Worm (Caenorhabditis elegans) whole organism, L4 larva: ENCODE measurements around the gene met-2.

Source experiments
- D1046.2 ChIP-seq: fragments of 200-800 bp; sonication (Bioruptor generic); IDR thresholded peaks from 2 replicates; pipeline ENCODE4 v1.3.6; 2022; ENCODE audit warnings: missing genetic modification characterization, missing compliant biosample characterization
- F10B5.3 ChIP-seq: sonication (generic microtip); optimal IDR thresholded peaks from 2 replicates; lab custom pipeline; 2016; ENCODE audit warnings: mild to moderate bottlenecking, missing genetic modification characterization, missing compliant biosample characterization
- F44E2.7 ChIP-seq: fragments of 200-800 bp; sonication (Bioruptor generic); IDR thresholded peaks from 2 replicates; pipeline ENCODE4 v2.1.2; 2022; ENCODE audit warnings: missing genetic modification characterization, missing compliant biosample characterization
- T20F7.1 ChIP-seq: fragments of 200-800 bp; sonication (Bioruptor generic); optimal IDR thresholded peaks from 2 replicates; lab custom pipeline; 2018; ENCODE audit warnings: mild to moderate bottlenecking, missing genetic modification characterization, missing compliant biosample characterization
- T26A8.4 ChIP-seq: fragments of 200-800 bp; sonication (Bioruptor generic); IDR thresholded peaks from 2 replicates; pipeline ENCODE4 v1.3.6; 2022; ENCODE audit warnings: missing genetic modification characterization, missing compliant biosample characterization
- aha-1 ChIP-seq: fragments of 150-350 bp; peaks from one replicate; lab custom pipeline; 2014; ENCODE audit warnings: missing biosample characterization, missing genetic modification characterization
- cey-2 ChIP-seq: sonication (generic microtip); optimal IDR thresholded peaks from 3 replicates; lab custom pipeline; 2017; ENCODE audit warnings: missing genetic modification characterization, mild to moderate bottlenecking, missing compliant biosample characterization, antibody characterized with exemption, borderline replicate concordance; ENCODE audit not compliant: insufficient read depth
- ctbp-1 ChIP-seq: fragments of 200-800 bp; sonication (Bioruptor generic); IDR thresholded peaks from 2 replicates; pipeline ENCODE4 v1.3.6; 2022; ENCODE audit warnings: missing genetic modification reagents, missing genetic modification characterization, missing compliant biosample characterization
- daf-16 ChIP-seq, 3 experiments: sonication (generic microtip); optimal IDR thresholded peaks; 2 replicates each; lab custom pipeline; 2016 to 2017; ENCODE audit warnings: missing genetic modification characterization in 3 of 3, missing genetic modification reagents in 3 of 3, mild to moderate bottlenecking in 2 of 3, missing compliant biosample characterization in 2 of 3, missing biosample characterization in 1 of 3, moderate library complexity in 1 of 3
- daf-19 ChIP-seq: fragments of 200-800 bp; sonication (Bioruptor generic); conservative IDR thresholded peaks from 2 replicates; pipeline ENCODE4 v1.3.6; 2022; ENCODE audit warnings: missing genetic modification characterization, missing compliant biosample characterization
- dmd-9 ChIP-seq: fragments of 200-800 bp; sonication (Bioruptor generic); IDR thresholded peaks from 2 replicates; pipeline ENCODE4 v1.3.6; 2022; ENCODE audit warnings: missing genetic modification reagents, missing genetic modification characterization, missing compliant biosample characterization
- dpl-1 ChIP-seq: fragments of 150-350 bp; optimal IDR thresholded peaks from 2 replicates; lab custom pipeline; 2014; ENCODE audit warnings: missing biosample characterization, missing genetic modification reagents, missing genetic modification characterization
- duxl-1 ChIP-seq: sonication (generic microtip); optimal IDR thresholded peaks from 2 replicates; lab custom pipeline; 2016; ENCODE audit warnings: mild to moderate bottlenecking, missing genetic modification characterization, moderate library complexity, missing compliant biosample characterization; ENCODE audit not compliant: poor library complexity
- fos-1 ChIP-seq: fragments of 150-350 bp; optimal IDR thresholded peaks from 2 replicates; lab custom pipeline; 2014; ENCODE audit warnings: missing biosample characterization, missing genetic modification characterization
- hlh-11 ChIP-seq: fragments of 200-800 bp; sonication (Bioruptor generic); optimal IDR thresholded peaks from 2 replicates; lab custom pipeline; 2018; ENCODE audit warnings: mild to moderate bottlenecking, missing genetic modification characterization, missing compliant biosample characterization
- hmg-1.1 ChIP-seq: fragments of 200-800 bp; sonication (Bioruptor generic); IDR thresholded peaks from 2 replicates; pipeline ENCODE4 v1.3.6; 2022; ENCODE audit warnings: missing genetic modification reagents, missing genetic modification characterization, missing compliant biosample characterization
- lin-13 ChIP-seq: fragments of 150-350 bp; optimal IDR thresholded peaks from 2 replicates; lab custom pipeline; 2014; ENCODE audit warnings: missing biosample characterization, missing genetic modification reagents, missing genetic modification characterization
- lin-15B ChIP-seq: fragments of 150-350 bp; sonication (generic microtip); optimal IDR thresholded peaks from 3 replicates; lab custom pipeline; 2014; ENCODE audit warnings: missing biosample characterization, missing genetic modification characterization
- lin-29 ChIP-seq: fragments of 200-800 bp; sonication (Bioruptor generic); IDR thresholded peaks from 2 replicates; pipeline ENCODE4 v1.3.6; 2022; ENCODE audit warnings: missing genetic modification reagents, missing genetic modification characterization, missing compliant biosample characterization
- lin-39 ChIP-seq: fragments of 150-350 bp; optimal IDR thresholded peaks from 2 replicates; lab custom pipeline; 2014; ENCODE audit warnings: missing biosample characterization, missing genetic modification reagents, missing genetic modification characterization
- lir-3 ChIP-seq: sonication (generic microtip); optimal IDR thresholded peaks from 2 replicates; lab custom pipeline; 2016; ENCODE audit warnings: mild to moderate bottlenecking, missing genetic modification characterization, missing compliant biosample characterization
- lsy-2 ChIP-seq, 2 experiments: fragments of 150-350 bp in 1 of 2; sonication (generic microtip) in 1 of 2; optimal IDR thresholded peaks; 2 replicates each; lab custom pipeline; 2014 to 2017; ENCODE audit warnings: missing biosample characterization in 2 of 2, missing genetic modification characterization in 2 of 2
- madf-5 ChIP-seq, 2 experiments: fragments of 200-800 bp; sonication (Bioruptor generic); IDR thresholded peaks; 2 replicates each; pipeline ENCODE4 v1.3.6; 2022; ENCODE audit warnings: missing compliant biosample characterization in 2 of 2, missing genetic modification characterization in 2 of 2
- mdt-29 ChIP-seq: fragments of 200-800 bp; sonication (Bioruptor generic); IDR thresholded peaks from 2 replicates; pipeline ENCODE4 v1.3.6; 2022; ENCODE audit warnings: missing genetic modification reagents, missing genetic modification characterization, missing compliant biosample characterization
- mep-1 ChIP-seq: fragments of 150-350 bp; sonication (generic microtip); optimal IDR thresholded peaks from 3 replicates; lab custom pipeline; 2014; ENCODE audit warnings: missing biosample characterization, missing genetic modification characterization
- mes-2 ChIP-seq: sonication (generic microtip); optimal IDR thresholded peaks from 2 replicates; lab custom pipeline; 2016; ENCODE audit warnings: missing genotype, mild to moderate bottlenecking, missing genetic modification characterization, missing compliant biosample characterization; ENCODE audit not compliant: poor library complexity, severe bottlenecking
- mxl-2 ChIP-seq: fragments of 200-800 bp; sonication (Bioruptor generic); conservative IDR thresholded peaks from 2 replicates; pipeline ENCODE4 v1.3.6; 2022; ENCODE audit warnings: missing genetic modification reagents, missing genetic modification characterization, missing compliant biosample characterization
- mxl-3 ChIP-seq: fragments of 200-800 bp; sonication (Bioruptor generic); optimal IDR thresholded peaks from 2 replicates; lab custom pipeline; 2018; ENCODE audit warnings: mild to moderate bottlenecking, missing genetic modification characterization, missing compliant biosample characterization
- nhr-10 ChIP-seq: fragments of 150-350 bp; optimal IDR thresholded peaks from 2 replicates; lab custom pipeline; 2014; ENCODE audit warnings: missing biosample characterization, missing genetic modification characterization
- nhr-11 ChIP-seq: fragments of 150-350 bp; optimal IDR thresholded peaks from 2 replicates; lab custom pipeline; 2014; ENCODE audit warnings: missing biosample characterization, missing genetic modification characterization
- nhr-111 ChIP-seq: fragments of 200-800 bp; sonication (Bioruptor generic); optimal IDR thresholded peaks from 2 replicates; lab custom pipeline; 2018; ENCODE audit warnings: mild to moderate bottlenecking, missing genetic modification characterization, missing compliant biosample characterization
- nhr-42 ChIP-seq: fragments of 200-800 bp; sonication (Bioruptor generic); IDR thresholded peaks from 2 replicates; pipeline ENCODE4 v1.3.6; 2022; ENCODE audit warnings: missing genetic modification characterization, missing compliant biosample characterization
- php-3 ChIP-seq: fragments of 200-800 bp; sonication (Bioruptor generic); IDR thresholded peaks from 2 replicates; pipeline ENCODE4 v1.3.6; 2022; ENCODE audit warnings: missing genetic modification reagents, missing genetic modification characterization, missing compliant biosample characterization
- pqm-1 ChIP-seq: sonication (generic microtip); optimal IDR thresholded peaks from 2 replicates; lab custom pipeline; 2017; ENCODE audit warnings: missing biosample characterization, missing genetic modification characterization
- saeg-2 ChIP-seq: fragments of 200-800 bp; sonication (Bioruptor generic); IDR thresholded peaks from 2 replicates; pipeline ENCODE4 v1.3.6; 2022; ENCODE audit warnings: missing genetic modification reagents, missing genetic modification characterization, missing compliant biosample characterization
- skn-1 ChIP-seq: fragments of 150-350 bp; optimal IDR thresholded peaks from 2 replicates; lab custom pipeline; 2014; ENCODE audit warnings: missing biosample characterization, missing genetic modification characterization
- snpc-4 ChIP-seq: fragments of 150-350 bp; optimal IDR thresholded peaks from 2 replicates; lab custom pipeline; 2014; ENCODE audit warnings: missing biosample characterization, missing genetic modification characterization
- spr-1 ChIP-seq: sonication (generic microtip); optimal IDR thresholded peaks from 2 replicates; lab custom pipeline; 2016; ENCODE audit warnings: mild to moderate bottlenecking, missing genetic modification characterization, missing compliant biosample characterization
- spr-3 ChIP-seq: fragments of 200-800 bp; sonication (Bioruptor generic); optimal IDR thresholded peaks from 2 replicates; lab custom pipeline; 2018; ENCODE audit warnings: mild to moderate bottlenecking, missing genetic modification characterization, missing compliant biosample characterization
- unc-39 ChIP-seq: sonication (generic microtip); optimal IDR thresholded peaks from 2 replicates; lab custom pipeline; 2017; ENCODE audit warnings: missing biosample characterization, missing genetic modification characterization
- unc-62 ChIP-seq, 3 experiments: fragments of 150-350 bp in 1 of 3; sonication (generic microtip); optimal IDR thresholded peaks in 2 of 3; peaks in 1 of 3; 1 replicate in 1 of 3; 2 replicates in 2 of 3; lab custom pipeline; 2014 to 2017; ENCODE audit warnings: missing biosample characterization in 3 of 3, missing genetic modification characterization in 3 of 3, missing genetic modification reagents in 3 of 3, missing genotype in 1 of 3
- zfp-2 ChIP-seq: sonication (generic microtip); optimal IDR thresholded peaks from 2 replicates; lab custom pipeline; 2016; ENCODE audit warnings: mild to moderate bottlenecking, missing genetic modification characterization, missing compliant biosample characterization
- zfp-3 ChIP-seq: fragments of 200-800 bp; sonication (Bioruptor generic); conservative IDR thresholded peaks from 2 replicates; pipeline ENCODE4 v1.3.6; 2022; ENCODE audit warnings: missing genetic modification reagents, missing genetic modification characterization, missing compliant biosample characterization
- zip-2 ChIP-seq: fragments of 150-350 bp; optimal IDR thresholded peaks from 2 replicates; lab custom pipeline; 2014; ENCODE audit warnings: missing biosample characterization, missing genetic modification characterization

met-2 gene

ce11 chrIII:8394374-8395302 is 19.5 kb downstream of the met-2 start, which contains the start of gene ZK353.10:
Gene ZK353.10, minus strand, starts transcription at chrIII:8394424.
- TF ChIP-seq spr-3 (no peak), fos-1 (no peak), hmg-1.1 (GFP tag; lab: Robert Waterston, UW) (no peak), ctbp-1 (GFP tag; lab: Robert Waterston, UW) (no peak), lsy-2 (tag; optimal IDR thresholded peaks at IDR 0.05; lab: Kevin White, UChicago) (peak in 1 of 2 experiments; percentile 18), saeg-2 (GFP tag; lab: Robert Waterston, UW) (no peak), zfp-3 (no peak), spr-1 (tag; lab: Kevin White, UChicago) (no peak), aha-1 (tag; lab: Kevin White, UChicago) (peak; percentile 93), snpc-4 (no peak), zfp-2 (tag; lab: Kevin White, UChicago) (no peak), unc-62 (GFP tag; optimal IDR thresholded peaks at IDR 0.05 in 1 of 2; lab: Kevin White, UChicago) (peak in 1 of 2 experiments; percentile 26), unc-62 (tag; optimal IDR thresholded peaks at IDR 0.05; lab: Kevin White, UChicago) (no peak), daf-16 (GFP tag; optimal IDR thresholded peaks at IDR 0.05; lab: Kevin White, UChicago) (no peak), daf-16 (tag; optimal IDR thresholded peaks at IDR 0.05; lab: Kevin White, UChicago) (no peak), mxl-3 (no peak)

ce11 chrIII:8395685-8396084 is 20.6 kb downstream of the met-2 start, which contains the start of gene ZK353.3:
Gene ZK353.3, plus strand, starts transcription at chrIII:8395985.
- TF ChIP-seq lir-3 (tag; lab: Kevin White, UChicago), result no peak
- no peak for TF ChIP-seq T26A8.4
- no peak for TF ChIP-seq F44E2.7
- TF ChIP-seq dpl-1 (GFP tag; lab: Kevin White, UChicago), result no peak

ce11 chrIII:8398411-8398810 is 23.3 kb downstream of the met-2 start, which contains the start of gene ZK353.2:
Gene ZK353.2, plus strand, starts transcription at chrIII:8398711.
- no peak for TF ChIP-seq unc-39

ce11 chrIII:8400478-8400877 is 25.4 kb downstream of the met-2 start:
- TF ChIP-seq cey-2 (tag; lab: Kevin White, UChicago), result no peak
- TF ChIP-seq D1046.2 (GFP tag; lab: Robert Waterston, UW), result no peak
- no peak for TF ChIP-seq lin-15B (tag; lab: Kevin White, UChicago)
- no peak for TF ChIP-seq nhr-10
- no peak for TF ChIP-seq mxl-2 (GFP tag; lab: Robert Waterston, UW)
- TF ChIP-seq T20F7.1 (GFP tag; lab: Kevin White, UChicago), result no peak
- no peak for TF ChIP-seq mep-1
- TF ChIP-seq dmd-9 (GFP tag; lab: Robert Waterston, UW), result no peak
- no peak for TF ChIP-seq daf-19
- TF ChIP-seq lin-39, result no peak
- no peak for TF ChIP-seq lin-13 (GFP tag; lab: Kevin White, UChicago)
- no peak for TF ChIP-seq zip-2 (tag; lab: Kevin White, UChicago)
- no peak for TF ChIP-seq ctbp-1 (GFP tag; lab: Robert Waterston, UW)
- no peak for TF ChIP-seq nhr-111
- TF ChIP-seq nhr-11 (tag; lab: Kevin White, UChicago), result no peak
- no peak for TF ChIP-seq skn-1
- TF ChIP-seq lin-29 (GFP tag; lab: Robert Waterston, UW), result no peak
- no peak for TF ChIP-seq duxl-1 (tag; lab: Kevin White, UChicago)
- TF ChIP-seq T26A8.4, result no peak
- TF ChIP-seq nhr-42 (GFP tag; lab: Robert Waterston, UW), result no peak
- TF ChIP-seq pqm-1, result peak; percentile 100
- TF ChIP-seq mdt-29 (GFP tag; lab: Robert Waterston, UW), result no peak
- peak; percentile 15 for TF ChIP-seq mes-2 (tag; lab: Kevin White, UChicago)
- TF ChIP-seq madf-5 (GFP tag; IDR thresholded peaks at IDR 0.05; lab: Robert Waterston, UW), result no peak
- TF ChIP-seq hlh-11 (tag; lab: Kevin White, UChicago), result peak; percentile 82
- no peak for TF ChIP-seq F10B5.3 (tag; lab: Kevin White, UChicago)
- peak; percentile 87 for TF ChIP-seq php-3 (GFP tag; lab: Robert Waterston, UW)
